Worm (Caenorhabditis elegans): ENCODE results near the gene mgl-3.
"Not testable (repeated sequence)": the region's sequence is repeated elsewhere in the genome, so short reads cannot be mapped to it uniquely, and the experiment has no call there.

Gene mgl-3

DNA sequence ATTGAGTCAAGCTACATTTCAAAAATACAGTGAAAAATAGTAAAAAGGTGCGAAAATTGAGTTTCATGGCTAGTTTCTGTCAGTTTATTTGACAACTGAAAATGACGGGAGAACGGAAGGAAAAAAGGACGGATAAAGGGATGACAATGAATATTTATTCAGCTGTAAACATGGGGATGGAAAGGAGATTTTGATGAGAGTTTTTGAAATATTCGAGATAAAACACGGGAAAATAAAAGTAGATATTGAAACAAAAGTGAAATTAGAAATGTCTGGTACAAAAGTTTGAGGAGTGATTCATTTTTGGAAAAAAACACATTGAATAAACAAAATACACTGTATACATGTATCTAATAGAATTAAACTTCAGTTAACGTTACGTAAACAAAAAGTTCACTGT, 43.4 kb downstream of the mgl-3 start, which contains the start of gene T11F8.12:
TSS of gene T11F8.12 (minus strand) at position 101 of the 400 bp plus-strand sequence.
- TF ChIP-seq elt-3 (tag; optimal IDR thresholded peaks at IDR 0.05) (no peak), mep-1 (tag; optimal IDR thresholded peaks at IDR 0.05) (no peak), sem-2 (GFP tag; optimal IDR thresholded peaks at IDR 0.05) (no peak), ztf-11 (tag; optimal IDR thresholded peaks at IDR 0.05) (no peak)

DNA sequence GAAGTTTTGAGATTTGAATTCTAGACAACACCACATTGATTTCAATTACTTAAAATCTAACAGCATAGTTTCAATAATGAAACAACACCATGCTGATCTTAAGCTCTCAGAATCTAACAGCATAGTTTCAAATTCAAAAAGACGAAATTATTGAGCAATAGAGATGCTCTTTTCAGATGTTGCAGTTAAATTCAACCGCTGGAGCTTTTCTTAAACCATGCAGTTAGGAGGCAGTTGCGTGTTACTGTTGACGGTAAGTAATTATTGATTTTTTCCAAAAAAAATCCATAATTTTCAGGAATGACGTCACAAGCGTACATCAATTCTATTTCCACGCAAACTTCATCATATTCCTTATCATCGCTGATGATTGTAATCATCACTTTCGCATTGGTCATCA, 43.9 kb downstream of the mgl-3 start, which contains the start of gene T11F8.5:
TSS of gene T11F8.5 (plus strand) at position 301 of the 400 bp plus-strand sequence.
- TF ChIP-seq nhr-12 (tag; optimal IDR thresholded peaks at IDR 0.05) (no peak), drap-1 (GFP tag; optimal IDR thresholded peaks at IDR 0.05) (no peak), unc-39 (tag; optimal IDR thresholded peaks at IDR 0.05) (no peak), ceh-83 (GFP tag; optimal IDR thresholded peaks at IDR 0.05) (no peak), lsy-2 (tag; optimal IDR thresholded peaks at IDR 0.05) (no peak), ztf-11 (tag; optimal IDR thresholded peaks at IDR 0.05) (no peak), tbx-8 (GFP tag; optimal IDR thresholded peaks at IDR 0.05) (no peak), elt-1 (tag; optimal IDR thresholded peaks at IDR 0.05; ENCODE audit: borderline replicate concordance, insufficient read depth) (no peak), sem-2 (GFP tag; optimal IDR thresholded peaks at IDR 0.05) (no peak), nhr-28 (tag; optimal IDR thresholded peaks at IDR 0.05) (no peak), zip-8 (tag; optimal IDR thresholded peaks at IDR 0.05) (no peak), nhr-237 (tag; optimal IDR thresholded peaks at IDR 0.05) (no peak), snpc-4 (tag; optimal IDR thresholded peaks at IDR 0.05) (no peak), pha-4 (tag; optimal IDR thresholded peaks at IDR 0.05) (no peak), mab-5 (tag; optimal IDR thresholded peaks at IDR 0.05) (no peak), ces-1 (GFP tag; optimal IDR thresholded peaks at IDR 0.05) (no peak)

DNA sequence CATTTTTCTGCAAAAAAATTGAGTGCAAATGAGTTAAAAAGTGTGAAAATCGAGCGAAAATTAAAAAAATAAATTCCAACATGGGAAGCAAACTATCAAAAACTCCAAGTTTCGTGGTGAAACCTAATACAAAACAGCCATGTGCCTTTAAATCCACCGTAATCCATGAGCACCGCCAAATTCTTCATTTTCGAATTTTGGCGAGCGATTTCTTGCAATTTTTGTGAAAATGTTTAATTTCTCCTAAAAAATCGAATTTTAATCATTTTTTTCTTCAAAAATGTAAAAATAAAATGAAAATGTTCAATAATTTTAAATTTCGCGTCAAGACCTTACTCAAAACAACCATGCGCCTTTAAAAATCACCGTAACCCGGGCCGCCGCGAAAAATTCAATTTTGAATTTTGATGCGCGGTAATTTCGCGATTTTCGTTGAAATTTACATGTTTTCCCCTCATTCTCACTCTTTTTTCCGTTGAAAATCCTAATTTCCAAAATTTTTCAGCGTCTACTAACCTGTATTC, 47.5 kb downstream of the mgl-3 start, which contains the start of the genes snpc-3.1 and puf-7:
TSS of gene snpc-3.1 (minus strand) at position 51 of the 524 bp plus-strand sequence.
TSS of gene puf-7 (plus strand) at position 506 of the 524 bp plus-strand sequence.
- not testable (repeated sequence) for TF ChIP-seq nhr-237 (tag; optimal IDR thresholded peaks at IDR 0.05); elt-1 (tag; optimal IDR thresholded peaks at IDR 0.05; ENCODE audit: borderline replicate concordance, insufficient read depth); nhr-76 (tag; optimal IDR thresholded peaks at IDR 0.05)

DNA sequence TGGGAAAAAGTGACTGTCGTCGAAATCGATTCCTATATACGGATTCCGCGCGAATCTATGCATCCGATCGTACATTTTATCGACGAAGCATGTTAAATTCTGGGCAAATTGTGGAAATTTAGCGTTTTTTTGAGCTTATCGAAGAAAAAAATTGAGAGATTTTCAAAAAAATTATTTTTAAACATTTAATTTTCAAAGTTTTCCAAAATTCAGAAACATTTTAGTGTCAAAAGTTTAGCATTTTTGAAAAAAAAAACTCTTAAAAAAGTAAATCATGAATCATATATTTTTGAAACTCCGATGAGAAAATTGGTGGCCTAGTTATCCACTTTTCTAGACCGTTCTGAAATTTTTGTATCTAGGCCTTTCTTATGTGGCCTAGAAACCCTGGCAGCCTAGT, 52.2 kb downstream of the mgl-3 start, which contains the start of gene B0273.115:
TSS of gene B0273.115 (minus strand) at position 101 of the 400 bp plus-strand sequence.
- TF ChIP-seq unc-39 (tag; optimal IDR thresholded peaks at IDR 0.05); drap-1 (GFP tag; optimal IDR thresholded peaks at IDR 0.05); nhr-76 (tag; optimal IDR thresholded peaks at IDR 0.05): not testable (repeated sequence)

DNA sequence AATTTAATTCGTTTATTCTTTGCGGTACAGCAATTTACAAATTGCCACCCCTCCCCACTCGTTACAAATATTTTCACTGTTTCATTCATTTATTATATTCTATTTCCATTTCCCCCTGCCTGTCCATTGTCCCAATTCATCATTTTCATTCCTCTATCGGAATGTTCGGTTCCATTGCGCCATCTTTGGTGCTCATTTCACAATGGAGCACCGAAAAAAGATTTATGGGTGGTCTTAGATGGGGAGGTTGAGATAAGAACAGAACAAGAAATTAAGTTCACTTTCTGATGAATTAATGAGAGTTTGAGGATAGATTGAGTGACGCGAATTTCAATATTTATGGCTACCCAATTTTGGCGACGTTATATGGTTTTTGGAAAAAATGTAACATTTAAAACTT, 53.4 kb downstream of the mgl-3 start:
- TF ChIP-seq ceh-43 (GFP tag; optimal IDR thresholded peaks at IDR 0.05) (no peak), snpc-4 (tag; optimal IDR thresholded peaks at IDR 0.05) (no peak), ztf-11 (tag; optimal IDR thresholded peaks at IDR 0.05) (no peak), unc-39 (tag; optimal IDR thresholded peaks at IDR 0.05) (no peak)

DNA sequence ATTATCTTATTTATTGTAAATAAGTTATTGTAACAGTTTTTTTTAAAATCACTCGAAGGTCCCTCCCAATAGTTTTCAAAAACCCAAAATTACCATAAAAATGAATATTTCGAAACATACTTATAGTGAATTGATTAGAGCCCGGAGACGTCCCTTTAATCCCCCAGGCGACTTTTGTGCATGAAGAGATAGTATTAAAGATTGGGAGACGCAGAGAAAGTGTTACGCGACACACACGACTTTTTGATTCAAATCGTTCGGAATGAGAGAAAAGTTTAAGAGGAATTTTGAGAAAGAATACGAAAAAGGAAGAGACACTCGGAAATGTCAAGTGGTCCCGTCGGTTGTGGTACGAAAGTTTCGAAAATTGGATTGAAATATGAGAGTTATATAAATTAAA, 54.3 kb downstream of the mgl-3 start:
- no peak for TF ChIP-seq nhr-76 (tag; optimal IDR thresholded peaks at IDR 0.05)
- TF ChIP-seq ces-1 (GFP tag; optimal IDR thresholded peaks at IDR 0.05), result peak; percentile 28

DNA sequence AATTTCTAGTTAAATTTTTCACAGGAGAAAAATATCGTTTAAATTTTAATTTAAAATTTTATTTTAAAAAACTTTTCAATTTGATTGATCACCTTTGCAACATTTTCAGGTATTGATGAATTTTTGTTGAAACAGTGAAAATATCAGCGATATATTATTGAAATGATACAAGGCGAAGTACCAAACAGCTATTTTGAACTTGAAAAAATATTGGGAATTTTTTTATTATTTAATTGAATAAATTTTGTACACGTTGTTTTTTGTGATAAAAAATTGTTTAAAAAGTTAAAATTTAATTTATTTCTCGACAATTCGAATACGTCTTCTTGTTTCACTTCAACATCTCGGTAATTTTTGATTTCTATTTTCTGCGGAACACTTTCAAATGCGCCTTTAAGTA, 54.9 kb downstream of the mgl-3 start, which contains the start of gene B0273.1:
TSS of gene B0273.1 (plus strand) at position 301 of the 400 bp plus-strand sequence.
- TF ChIP-seq zip-8 (tag; optimal IDR thresholded peaks at IDR 0.05), result no peak
- TF ChIP-seq nhr-237 (tag; optimal IDR thresholded peaks at IDR 0.05), result no peak
- no peak for TF ChIP-seq M03D4.4 (tag; optimal IDR thresholded peaks at IDR 0.05)
- TF ChIP-seq unc-62 (GFP tag; optimal IDR thresholded peaks at IDR 0.05), result no peak
- no peak for TF ChIP-seq ham-2 (GFP tag; optimal IDR thresholded peaks at IDR 0.05)

DNA sequence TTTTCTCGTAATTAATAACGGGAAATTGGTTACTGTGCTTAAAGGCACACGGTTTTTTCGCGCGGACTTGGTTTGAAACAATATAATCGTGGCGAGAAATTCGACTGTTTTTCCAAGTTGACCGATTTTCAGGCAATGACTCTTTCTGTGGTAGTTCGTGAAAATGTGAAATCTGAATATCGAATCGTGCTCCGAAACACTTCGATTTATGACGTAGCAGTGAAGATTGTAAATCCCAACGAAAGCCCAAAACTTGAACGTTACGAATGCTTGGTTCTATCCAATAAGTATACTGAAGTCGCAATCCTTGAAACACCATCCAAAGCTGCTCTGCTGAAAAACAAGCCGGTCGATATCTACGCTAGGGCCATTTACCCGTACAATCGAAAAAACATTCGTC, 55.3 kb downstream of the mgl-3 start:
- no peak for TF ChIP-seq unc-39 (tag; optimal IDR thresholded peaks at IDR 0.05)
- no peak for TF ChIP-seq nhr-2 (tag; optimal IDR thresholded peaks at IDR 0.05)
- TF ChIP-seq drap-1 (GFP tag; optimal IDR thresholded peaks at IDR 0.05), result no peak
- no peak for TF ChIP-seq unc-120 (tag; optimal IDR thresholded peaks at IDR 0.05; ENCODE audit: poor library complexity, severe bottlenecking)
- no peak for TF ChIP-seq unc-62 (GFP tag; optimal IDR thresholded peaks at IDR 0.05)
- no peak for TF ChIP-seq lsy-2 (tag; optimal IDR thresholded peaks at IDR 0.05)
